Worm (Caenorhabditis elegans) whole organism, early embryonic: ENCODE results near the gene srlf-4.

ENCODE experiments used
- F13C5.2 ChIP-seq: sonication (generic microtip); optimal IDR thresholded peaks from 2 replicates; lab custom pipeline; 2017; ENCODE audit warnings: mild to moderate bottlenecking, missing genetic modification characterization, inconsistent platforms, missing compliant biosample characterization
- ama-1 ChIP-seq: fragments of 150-350 bp; optimal IDR thresholded peaks from 2 replicates; lab custom pipeline; 2014
- ceh-13 ChIP-seq: fragments of 200-800 bp; sonication (Bioruptor generic); optimal IDR thresholded peaks from 2 replicates; lab custom pipeline; 2018; ENCODE audit warnings: mild to moderate bottlenecking, missing genetic modification characterization, missing compliant biosample characterization
- ets-7 ChIP-seq: sonication (generic microtip); optimal IDR thresholded peaks from 2 replicates; lab custom pipeline; 2016; ENCODE audit warnings: missing genotype, missing genetic modification characterization, missing compliant biosample characterization
- flt-1 ChIP-seq: fragments of 200-800 bp; sonication (Bioruptor generic); IDR thresholded peaks from 2 replicates; pipeline ENCODE4 v1.3.6; 2022; ENCODE audit warnings: missing genetic modification characterization, missing compliant biosample characterization
- hmbx-1 ChIP-seq: sonication (generic microtip); optimal IDR thresholded peaks from 2 replicates; lab custom pipeline; 2016; ENCODE audit warnings: mild to moderate bottlenecking, missing genetic modification characterization, missing compliant biosample characterization
- pes-1 ChIP-seq: fragments of 200-800 bp; sonication (Bioruptor generic); IDR thresholded peaks from 2 replicates; pipeline ENCODE4 v1.3.6; 2022; ENCODE audit warnings: missing genetic modification reagents, missing genetic modification characterization, missing compliant biosample characterization
- sea-1 ChIP-seq: fragments of 200-800 bp; sonication (Bioruptor generic); conservative IDR thresholded peaks from 2 replicates; pipeline ENCODE4 v1.3.6; 2022; ENCODE audit warnings: missing genetic modification characterization, missing compliant biosample characterization
- tbx-11 ChIP-seq: fragments of 200-800 bp; sonication (Bioruptor generic); IDR thresholded peaks from 2 replicates; pipeline ENCODE4 v1.3.6; 2022; ENCODE audit warnings: missing genetic modification characterization, missing compliant biosample characterization

DNA sequence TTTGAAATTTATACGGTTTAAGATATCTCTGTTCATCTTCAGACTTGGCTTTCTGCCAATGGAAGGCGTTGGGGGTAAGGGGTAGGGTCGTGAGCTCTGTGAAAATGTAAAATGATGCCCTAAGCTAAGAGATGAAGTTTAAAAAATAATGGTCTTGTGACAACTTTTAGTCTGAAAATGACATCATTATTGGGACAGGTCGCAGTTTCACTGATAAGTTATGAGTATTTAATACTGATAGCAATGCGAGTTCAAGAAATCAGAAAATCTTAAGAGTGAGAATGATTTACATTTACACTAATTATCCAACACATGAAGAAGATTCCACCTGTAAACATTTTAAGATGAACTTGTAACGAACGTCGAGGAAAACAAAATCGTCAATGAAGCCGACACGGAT lies 40.4 kb upstream of the srlf-4 start:
- TF ChIP-seq F13C5.2 (tag; lab: Kevin White, UChicago): no peak
- no peak for TF ChIP-seq ama-1 (lab: Kevin White, UChicago)
- TF ChIP-seq pes-1: no peak
- no peak for TF ChIP-seq hmbx-1 (tag; lab: Kevin White, UChicago)
- TF ChIP-seq tbx-11 (GFP tag; lab: Robert Waterston, UW): no peak
- no peak for TF ChIP-seq ets-7 (tag; lab: Kevin White, UChicago)
- TF ChIP-seq ceh-13 (GFP tag; lab: Kevin White, UChicago): no peak
- no peak for TF ChIP-seq flt-1 (GFP tag; lab: Robert Waterston, UW)
- TF ChIP-seq sea-1 (GFP tag; lab: Robert Waterston, UW): no peak
